Worm (Caenorhabditis elegans) whole organism, L4/young adult: Measurements from ENCODE around the gene B0238.9.

Experiments
- W03F9.2 ChIP-seq: fragments of 150-350 bp; optimal IDR thresholded peaks from 2 replicates; lab custom pipeline; 2014; ENCODE audit warnings: missing biosample characterization, missing genetic modification characterization
- him-1 ChIP-seq: sonication (generic microtip); optimal IDR thresholded peaks from 2 replicates; lab custom pipeline; 2016; ENCODE audit warnings: missing genotype, missing genetic modification reagents, missing genetic modification characterization, missing compliant biosample characterization

DNA sequence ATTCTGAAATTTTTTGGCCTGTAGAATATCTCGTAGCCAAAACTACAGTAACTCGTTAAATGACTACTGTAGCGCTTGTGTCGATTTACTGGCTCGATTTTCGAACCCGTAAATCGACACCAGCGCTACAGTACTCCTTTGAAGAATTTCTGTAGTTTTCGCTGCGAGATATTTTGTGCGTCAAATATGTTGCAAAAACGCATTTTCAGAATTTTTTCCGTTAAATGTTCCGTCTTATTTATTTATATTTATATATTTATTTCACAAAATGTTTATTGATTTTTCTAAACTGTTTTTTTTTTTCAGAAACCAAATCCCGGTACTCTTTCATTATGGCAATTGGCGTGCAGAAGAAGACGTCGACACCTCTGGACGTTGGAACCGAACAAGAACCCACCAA lies 4.1 kb downstream of the B0238.9 start, which contains the start of gene natc-2:
- no peak for TF ChIP-seq him-1 (tag; lab: Kevin White, UChicago)
- no peak for TF ChIP-seq W03F9.2 (tag; lab: Kevin White, UChicago)
